Fruit fly (Drosophila melanogaster) whole organism, embryonic: ENCODE data around the gene UbcE2M.

ENCODE experiments used
- CG11456 ChIP-seq: fragments of 200-800 bp; sonication (Bioruptor generic); IDR thresholded peaks from 3 replicates; pipeline ENCODE4 v1.3.6; 2022; ENCODE audit warnings: missing biosample characterization, missing genetic modification characterization
- CG12071 ChIP-seq: fragments of 200-800 bp; sonication (Bioruptor generic); optimal IDR thresholded peaks from 3 replicates; lab custom pipeline; 2018; ENCODE audit warnings: missing biosample characterization, mild to moderate bottlenecking, missing genetic modification characterization
- CG12659 ChIP-seq: fragments of 200-800 bp; sonication (Bioruptor generic); optimal IDR thresholded peaks from 3 replicates; lab custom pipeline; 2017; ENCODE audit warnings: mild to moderate bottlenecking, missing biosample characterization, missing genetic modification reagents, missing genetic modification characterization
- CG14667 ChIP-seq: fragments of 200-800 bp; sonication (Bioruptor generic); IDR thresholded peaks from 2 replicates; pipeline ENCODE4 v1.3.6; 2022; ENCODE audit warnings: missing biosample characterization, missing genetic modification characterization
- CG14710 ChIP-seq: fragments of 200-800 bp; sonication (Bioruptor generic); optimal IDR thresholded peaks from 3 replicates; lab custom pipeline; 2019; ENCODE audit warnings: missing biosample characterization, mild to moderate bottlenecking, missing genetic modification characterization, moderate library complexity
- CG17186 ChIP-seq: fragments of 200-800 bp; sonication (Bioruptor generic); optimal IDR thresholded peaks from 3 replicates; lab custom pipeline; 2017; ENCODE audit warnings: missing biosample characterization, missing genetic modification reagents, missing genetic modification characterization
- CG17359 ChIP-seq: fragments of 200-800 bp; sonication (Bioruptor generic); optimal IDR thresholded peaks from 3 replicates; lab custom pipeline; 2018; ENCODE audit warnings: missing biosample characterization, mild to moderate bottlenecking, missing genetic modification characterization, moderate library complexity
- CG17568 ChIP-seq: fragments of 200-800 bp; sonication (Bioruptor generic); optimal IDR thresholded peaks from 2 replicates; lab custom pipeline; 2018; ENCODE audit warnings: missing biosample characterization, mild to moderate bottlenecking, missing genetic modification characterization, moderate library complexity
- CG1792 ChIP-seq: fragments of 200-800 bp; sonication (Bioruptor generic); optimal IDR thresholded peaks from 2 replicates; lab custom pipeline; 2016; ENCODE audit warnings: missing biosample characterization, missing genetic modification characterization
- CG18764 ChIP-seq: fragments of 200-800 bp; sonication (Bioruptor generic); optimal IDR thresholded peaks from 3 replicates; lab custom pipeline; 2016; ENCODE audit warnings: missing biosample characterization, missing genetic modification characterization
- CG31224 ChIP-seq: fragments of 200-800 bp; sonication (Bioruptor generic); IDR thresholded peaks from 2 replicates; pipeline ENCODE4 v1.3.6; 2022; ENCODE audit warnings: missing biosample characterization, missing genetic modification characterization
- CG31365 ChIP-seq: fragments of 200-800 bp; sonication (Bioruptor generic); optimal IDR thresholded peaks from 2 replicates; lab custom pipeline; 2018; ENCODE audit warnings: missing biosample characterization, mild to moderate bottlenecking, missing genetic modification characterization
- CG3281 ChIP-seq: fragments of 200-800 bp; sonication (Bioruptor generic); optimal IDR thresholded peaks from 3 replicates; lab custom pipeline; 2017; ENCODE audit warnings: missing biosample characterization, mild to moderate bottlenecking, missing genetic modification characterization
- CG34376 ChIP-seq: fragments of 200-800 bp; sonication (Bioruptor generic); optimal IDR thresholded peaks from 2 replicates; lab custom pipeline; 2018; ENCODE audit warnings: missing biosample characterization, mild to moderate bottlenecking, missing genetic modification characterization
- CG3995 ChIP-seq: fragments of 200-800 bp; sonication (Bioruptor generic); optimal IDR thresholded peaks from 3 replicates; lab custom pipeline; 2016; ENCODE audit warnings: missing biosample characterization, missing genetic modification characterization
- CG5245 ChIP-seq: fragments of 200-800 bp; sonication (Bioruptor generic); optimal IDR thresholded peaks from 3 replicates; lab custom pipeline; 2016; ENCODE audit warnings: missing biosample characterization, missing genetic modification characterization
- CG6654 ChIP-seq: fragments of 200-800 bp; sonication (Bioruptor generic); optimal IDR thresholded peaks from 2 replicates; lab custom pipeline; 2017; ENCODE audit warnings: missing biosample characterization, mild to moderate bottlenecking, missing genetic modification characterization
- CG7372 ChIP-seq: fragments of 200-800 bp; sonication (Bioruptor generic); IDR thresholded peaks from 2 replicates; pipeline ENCODE4 v1.3.6; 2022; ENCODE audit warnings: missing biosample characterization, missing genetic modification characterization
- CG8290 ChIP-seq, 3 experiments: fragments of 200-800 bp; sonication (Bioruptor generic); optimal IDR thresholded peaks; 2 replicates each; lab custom pipeline; 2016 to 2019; ENCODE audit warnings: missing biosample characterization in 3 of 3, missing genetic modification characterization in 3 of 3, mild to moderate bottlenecking in 2 of 3, moderate library complexity in 1 of 3
- CG9437 ChIP-seq: fragments of 200-800 bp; sonication (Bioruptor generic); optimal IDR thresholded peaks from 2 replicates; lab custom pipeline; 2018; ENCODE audit warnings: missing biosample characterization, mild to moderate bottlenecking, missing genetic modification characterization
- Dll ChIP-seq: fragments of 200-800 bp; sonication (Bioruptor generic); IDR thresholded peaks from 4 replicates; pipeline ENCODE4 v1.3.6; 2022; ENCODE audit warnings: missing biosample characterization, missing genetic modification characterization; ENCODE audit not compliant: partially characterized antibody
- Elba2 ChIP-seq: fragments of 200-800 bp; sonication (Bioruptor generic); optimal IDR thresholded peaks from 3 replicates; lab custom pipeline; 2016; ENCODE audit warnings: missing biosample characterization, missing genetic modification characterization
- Fer3 ChIP-seq: fragments of 200-800 bp; sonication (Bioruptor generic); optimal IDR thresholded peaks from 2 replicates; lab custom pipeline; 2018; ENCODE audit warnings: missing biosample characterization, mild to moderate bottlenecking, missing genetic modification characterization, moderate library complexity
- Hand ChIP-seq: fragments of 200-800 bp; sonication (Bioruptor generic); optimal IDR thresholded peaks from 2 replicates; lab custom pipeline; 2017; ENCODE audit warnings: mild to moderate bottlenecking, missing biosample characterization, missing genetic modification reagents, missing genetic modification characterization
- Hr3 ChIP-seq: fragments of 200-800 bp; sonication (Bioruptor generic); optimal IDR thresholded peaks from 3 replicates; lab custom pipeline; 2016; ENCODE audit warnings: missing biosample characterization, missing genetic modification characterization
- Lpt ChIP-seq: fragments of >200 bp; optimal IDR thresholded peaks from 2 replicates; lab custom pipeline; 2018; ENCODE audit warnings: missing biosample characterization, missing genetic modification characterization
- Optix ChIP-seq: fragments of 200-800 bp; sonication (Bioruptor generic); IDR thresholded peaks from 3 replicates; pipeline ENCODE4 v1.3.6; 2022; ENCODE audit warnings: missing biosample characterization, missing genetic modification characterization
- Sox102F ChIP-seq: fragments of 200-800 bp; sonication (Bioruptor generic); optimal IDR thresholded peaks from 2 replicates; lab custom pipeline; 2018; ENCODE audit warnings: missing biosample characterization, mild to moderate bottlenecking, missing genetic modification characterization, moderate library complexity
- Xrp1 ChIP-seq: fragments of 200-800 bp; sonication (Bioruptor generic); IDR thresholded peaks from 2 replicates; pipeline ENCODE4 v1.3.6; 2022; ENCODE audit warnings: missing biosample characterization, missing genetic modification characterization
- amos ChIP-seq: fragments of 200-800 bp; sonication (Bioruptor generic); IDR thresholded peaks from 2 replicates; pipeline ENCODE4 v1.3.6; 2022; ENCODE audit warnings: missing biosample characterization, missing genetic modification characterization; ENCODE audit not compliant: partially characterized antibody
- az2 ChIP-seq: fragments of 200-800 bp; sonication (Bioruptor generic); optimal IDR thresholded peaks from 3 replicates; lab custom pipeline; 2016; ENCODE audit warnings: missing biosample characterization, missing genetic modification characterization
- cad ChIP-seq: fragments of >200 bp; optimal IDR thresholded peaks from 2 replicates; lab custom pipeline; 2017; ENCODE audit warnings: missing biosample characterization, missing genetic modification characterization
- chinmo ChIP-seq: fragments of 200-800 bp; sonication (Bioruptor generic); IDR thresholded peaks from 4 replicates; pipeline ENCODE4 v1.3.6; 2022; ENCODE audit warnings: missing biosample characterization, missing genetic modification characterization; ENCODE audit not compliant: partially characterized antibody
- disco-r ChIP-seq: fragments of 200-800 bp; sonication (Bioruptor generic); optimal IDR thresholded peaks from 2 replicates; lab custom pipeline; 2016; ENCODE audit warnings: missing biosample characterization, missing genetic modification characterization
- dysf ChIP-seq: fragments of 200-800 bp; sonication (Bioruptor generic); IDR thresholded peaks from 3 replicates; pipeline ENCODE4 v1.3.6; 2022; ENCODE audit warnings: missing biosample characterization, missing genetic modification characterization
- fd102C ChIP-seq: fragments of 200-800 bp; sonication (Bioruptor generic); optimal IDR thresholded peaks from 2 replicates; lab custom pipeline; 2018; ENCODE audit warnings: missing biosample characterization, mild to moderate bottlenecking, missing genetic modification characterization, moderate library complexity
- gce ChIP-seq: fragments of 200-800 bp; sonication (Bioruptor generic); IDR thresholded peaks from 3 replicates; pipeline ENCODE4 v1.3.6; 2022; ENCODE audit warnings: missing biosample characterization, missing genetic modification characterization
- hkb ChIP-seq, 2 experiments: fragments of 200-800 bp in 1 of 2; fragments of >200 bp in 1 of 2; sonication (Bioruptor generic) in 1 of 2; IDR thresholded peaks in 1 of 2; optimal IDR thresholded peaks in 1 of 2; 2 replicates each; pipeline versions ENCODE4 v1.3.6 to Lab custom; 2017 to 2022; ENCODE audit warnings: missing biosample characterization in 1 of 2, missing genetic modification characterization in 1 of 2
- insv ChIP-seq, 2 experiments: fragments of 200-800 bp; sonication (Bioruptor generic); optimal IDR thresholded peaks; 3 replicates each; lab custom pipeline; 2016 to 2018; ENCODE audit warnings: missing biosample characterization in 2 of 2, missing genetic modification characterization in 2 of 2
- inv ChIP-seq: fragments of 200-800 bp; sonication (Bioruptor generic); IDR thresholded peaks from 2 replicates; pipeline ENCODE4 v1.3.6; 2022; ENCODE audit warnings: missing biosample characterization, missing genetic modification characterization; ENCODE audit not compliant: partially characterized antibody
- jing ChIP-seq: fragments of 200-800 bp; sonication (Bioruptor generic); optimal IDR thresholded peaks from 2 replicates; lab custom pipeline; 2018; ENCODE audit warnings: missing biosample characterization, mild to moderate bottlenecking, missing genetic modification characterization
- maf-S ChIP-seq: fragments of 200-800 bp; sonication (Bioruptor generic); optimal IDR thresholded peaks from 2 replicates; lab custom pipeline; 2016; ENCODE audit warnings: missing biosample characterization, missing genetic modification characterization
- nau ChIP-seq: fragments of 200-800 bp; sonication (Bioruptor generic); optimal IDR thresholded peaks from 3 replicates; lab custom pipeline; 2017; ENCODE audit warnings: missing biosample characterization, mild to moderate bottlenecking, missing genetic modification characterization, missing genetic modification reagents
- pfk ChIP-seq: fragments of 200-800 bp; sonication (Bioruptor generic); optimal IDR thresholded peaks from 2 replicates; lab custom pipeline; 2018; ENCODE audit warnings: missing biosample characterization, mild to moderate bottlenecking, missing genetic modification characterization, moderate library complexity
- ranshi ChIP-seq: fragments of 200-800 bp; sonication (Bioruptor generic); IDR thresholded peaks from 2 replicates; pipeline ENCODE4 v1.3.6; 2022; ENCODE audit warnings: missing biosample characterization, missing genetic modification characterization
- ro ChIP-seq: fragments of 200-800 bp; sonication (Bioruptor generic); IDR thresholded peaks from 2 replicates; pipeline ENCODE4 v1.3.6; 2022; ENCODE audit warnings: missing biosample characterization, missing genetic modification characterization
- slou ChIP-seq: fragments of 200-800 bp; sonication (Bioruptor generic); optimal IDR thresholded peaks from 3 replicates; lab custom pipeline; 2016; ENCODE audit warnings: missing biosample characterization, missing genetic modification characterization
- so ChIP-seq: fragments of 200-800 bp; sonication (Bioruptor generic); IDR thresholded peaks from 3 replicates; pipeline ENCODE4 v1.3.6; 2022; ENCODE audit warnings: missing biosample characterization, missing genetic modification characterization
- zfh1 ChIP-seq: fragments of 200-800 bp; sonication (Bioruptor generic); IDR thresholded peaks from 3 replicates; pipeline ENCODE4 v1.3.6; 2022; ENCODE audit warnings: missing biosample characterization, missing genetic modification characterization

The UbcE2M gene

dm6 chr3L:8197779-8198279 is at the start of gene UbcE2M, which contains the start of gene Dhps (continued):
- no peak for TF ChIP-seq CG1792
- peak; percentile 75; the same call in 2 of the 3 replicates for TF ChIP-seq dysf (GFP tag; lab: Robert Waterston, UW)
- TF ChIP-seq hkb (optimal IDR thresholded peaks at IDR 0.05; lab: Kevin White, UChicago), result no peak
- peak; percentile 50 for TF ChIP-seq hkb (GFP tag; IDR thresholded peaks at IDR 0.05; lab: Robert Waterston, UW)
- TF ChIP-seq CG7372 (GFP tag; lab: Robert Waterston, UW), result 0 out of 2 replicates have a peak, but pooled peaks have one; percentile 32
- TF ChIP-seq so (GFP tag; lab: Robert Waterston, UW), result no peak; the same call in 2 of the 3 replicates
- no peak for TF ChIP-seq disco-r (GFP tag; lab: Kevin White, UChicago)
- TF ChIP-seq chinmo (GFP tag; lab: Robert Waterston, UW), result 0 out of 4 replicates have a peak, but pooled peaks have one; percentile 62
- TF ChIP-seq az2 (GFP tag; lab: Kevin White, UChicago), result peak; percentile 54
- TF ChIP-seq fd102C (GFP tag; lab: Kevin White, UChicago), result no peak
- peak in 1 of 2 experiments; percentile 30 for TF ChIP-seq insv (GFP tag; optimal IDR thresholded peaks at IDR 0.05; lab: Kevin White, UChicago)
- TF ChIP-seq nau (GFP tag; lab: Kevin White, UChicago), result no peak
- peak; percentile 45 for TF ChIP-seq maf-S
- peak; percentile 51 for TF ChIP-seq CG3995
- peak; percentile 19 for TF ChIP-seq Hand (GFP tag; lab: Kevin White, UChicago)
- peak; percentile 87 for TF ChIP-seq CG12659
- peak; percentile 22 for TF ChIP-seq slou (GFP tag; lab: Kevin White, UChicago)
- peak; percentile 25 for TF ChIP-seq CG17186 (GFP tag; lab: Kevin White, UChicago)
- TF ChIP-seq Fer3, result peak; percentile 76
- TF ChIP-seq CG34376 (GFP tag; lab: Kevin White, UChicago), result peak; percentile 11
- TF ChIP-seq CG17568 (GFP tag; lab: Kevin White, UChicago), result no peak
- no peak for TF ChIP-seq Elba2 (GFP tag; lab: Kevin White, UChicago)
- TF ChIP-seq CG31224 (GFP tag; lab: Robert Waterston, UW), result peak; percentile 56; the same call in 1 of the 2 replicates
- peak; percentile 82 for TF ChIP-seq Hr3 (GFP tag; lab: Kevin White, UChicago)
- TF ChIP-seq CG14667, result peak; percentile 60
- peak; percentile 62 for TF ChIP-seq Xrp1 (GFP tag; lab: Robert Waterston, UW)
- peak; percentile 66; the same call in 2 of the 3 replicates for TF ChIP-seq zfh1 (GFP tag; lab: Robert Waterston, UW)
- peak; percentile 55; the same call in 1 of the 3 replicates for TF ChIP-seq Optix (GFP tag; lab: Robert Waterston, UW)
- peak; percentile 80 for TF ChIP-seq CG11456 (GFP tag; lab: Robert Waterston, UW)
- TF ChIP-seq CG9437 (GFP tag; lab: Kevin White, UChicago), result peak; percentile 88
- TF ChIP-seq CG17359 (tag; lab: Kevin White, UChicago), result peak; percentile 63
- TF ChIP-seq cad, result no peak
- no peak for TF ChIP-seq Sox102F (GFP tag; lab: Kevin White, UChicago)
- peak; percentile 70 for TF ChIP-seq inv (GFP tag; lab: Robert Waterston, UW)
- TF ChIP-seq CG8290 (GFP tag; optimal IDR thresholded peaks at IDR 0.05; lab: Kevin White, UChicago), result peak; percentile 53
- peak in 1 of 2 experiments; percentile 1 for TF ChIP-seq CG8290 (tag; optimal IDR thresholded peaks at IDR 0.05; lab: Kevin White, UChicago)
- TF ChIP-seq Lpt (GFP tag; lab: Kevin White, UChicago), result no peak
- peak; percentile 56; the same call in 1 of the 2 replicates for TF ChIP-seq ranshi (GFP tag; lab: Robert Waterston, UW)
- TF ChIP-seq CG3281, result peak; percentile 86
- TF ChIP-seq jing (GFP tag; lab: Kevin White, UChicago), result no peak
- no peak for TF ChIP-seq pfk (GFP tag; lab: Kevin White, UChicago)
- TF ChIP-seq Dll, result peak; percentile 75
- TF ChIP-seq amos (GFP tag; lab: Robert Waterston, UW), result peak; percentile 84
- no peak for TF ChIP-seq gce (GFP tag; lab: Robert Waterston, UW)
- no peak for TF ChIP-seq CG31365 (tag; lab: Kevin White, UChicago)
- TF ChIP-seq CG18764 (GFP tag; lab: Kevin White, UChicago), result peak; percentile 51
- TF ChIP-seq CG14710 (tag; lab: Kevin White, UChicago), result peak; percentile 85
- TF ChIP-seq CG6654, result peak; percentile 3
- no peak for TF ChIP-seq ro (GFP tag; lab: Robert Waterston, UW)
- no peak for TF ChIP-seq CG5245
- TF ChIP-seq CG12071 (GFP tag; lab: Kevin White, UChicago), result no peak
